Worm (Caenorhabditis elegans): Measurements from ENCODE around the gene C07E3.10.

DNA sequence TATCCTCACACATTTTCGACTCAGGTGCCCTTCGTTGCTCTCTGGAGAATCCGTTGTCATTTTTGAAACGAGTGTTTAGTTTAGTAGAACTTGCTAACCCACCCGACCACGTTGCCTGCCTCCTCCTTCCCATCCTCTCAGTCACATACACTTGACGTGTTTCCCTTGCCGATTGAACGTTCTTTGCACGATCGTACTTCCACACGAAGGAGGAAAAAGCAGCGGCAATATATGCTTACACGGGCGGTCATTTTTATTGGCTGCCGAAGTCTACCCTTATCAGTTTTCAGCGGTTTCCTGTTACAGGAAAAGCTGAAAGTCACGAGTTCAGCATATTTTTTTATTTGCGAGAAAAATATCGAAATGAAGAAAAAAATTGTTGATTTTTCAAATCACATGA, 43.6 kb downstream of the C07E3.10 start:
- TF ChIP-seq flt-1 (GFP tag; IDR thresholded peaks at IDR 0.05) (no peak), T22C8.4 (GFP tag; IDR thresholded peaks at IDR 0.05) (no peak), med-1 (GFP tag; optimal IDR thresholded peaks at IDR 0.05; ENCODE audit: insufficient read depth) (no peak), ztf-29 (GFP tag; IDR thresholded peaks at IDR 0.05) (no peak), ref-1 (GFP tag; conservative IDR thresholded peaks at IDR 0.05) (no peak), klf-2 (GFP tag; conservative IDR thresholded peaks at IDR 0.05) (no peak)
